Worm (Caenorhabditis elegans): Measurements from ENCODE around the gene F56B3.2.

DNA sequence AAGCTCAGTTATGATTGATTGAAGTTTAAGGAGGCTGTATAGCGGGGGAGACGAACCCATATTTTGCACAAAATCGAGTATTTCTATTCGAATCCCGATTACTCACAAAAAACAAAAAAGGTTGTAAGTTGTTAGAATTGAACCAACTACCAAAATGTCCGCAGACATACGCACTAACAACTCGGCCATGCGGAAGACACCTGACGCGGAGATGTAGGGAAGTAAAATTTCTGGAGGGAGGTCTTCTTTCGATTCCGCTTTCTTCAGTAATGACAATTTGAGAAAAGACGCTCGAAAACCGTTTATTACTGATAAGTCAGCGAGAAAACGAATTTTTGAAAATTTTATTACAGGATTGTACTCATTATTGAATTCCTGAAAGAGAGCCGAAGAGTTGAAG lies 49.5 kb upstream of the F56B3.2 start:
- TF ChIP-seq W03F9.2 (tag; optimal IDR thresholded peaks at IDR 0.05) (no peak), dao-5 (tag; optimal IDR thresholded peaks at IDR 0.05) (no peak)

Data from whole organism, L4/young adult.